Fruit fly (Drosophila melanogaster) whole organism, embryonic: ENCODE data around the gene msn.

Experiments
- Awh ChIP-seq: fragments of 200-800 bp; sonication (Bioruptor generic); IDR thresholded peaks from 2 replicates; pipeline ENCODE4, ENCODE4 v1.3.6; 2022; ENCODE audit warnings: missing biosample characterization, missing genetic modification characterization
- Blimp-1 ChIP-seq: fragments of 200-800 bp; sonication (Bioruptor generic); optimal IDR thresholded peaks from 3 replicates; lab custom pipeline; 2018; ENCODE audit warnings: missing biosample characterization, missing genetic modification characterization, mild to moderate bottlenecking, moderate library complexity, missing genetic modification reagents
- CG11398 ChIP-seq: fragments of 200-800 bp; sonication (Bioruptor generic); optimal IDR thresholded peaks from 2 replicates; lab custom pipeline; 2016; ENCODE audit warnings: missing biosample characterization, missing genetic modification characterization
- CG12744 ChIP-seq: fragments of 200-800 bp; sonication (Bioruptor generic); optimal IDR thresholded peaks from 2 replicates; lab custom pipeline; 2016; ENCODE audit warnings: missing biosample characterization, missing genetic modification characterization
- CG14965 ChIP-seq: fragments of 200-800 bp; sonication (Bioruptor generic); optimal IDR thresholded peaks from 2 replicates; lab custom pipeline; 2016; ENCODE audit warnings: missing biosample characterization, missing genetic modification characterization, borderline replicate concordance
- CG15269 ChIP-seq: fragments of 200-800 bp; sonication (Bioruptor generic); optimal IDR thresholded peaks from 2 replicates; lab custom pipeline; 2018; ENCODE audit warnings: missing biosample characterization, mild to moderate bottlenecking, missing genetic modification characterization, moderate library complexity
- CG1529 ChIP-seq: fragments of 200-800 bp; sonication (Bioruptor generic); optimal IDR thresholded peaks from 3 replicates; lab custom pipeline; 2018; ENCODE audit warnings: missing biosample characterization, missing genetic modification characterization
- CG1603 ChIP-seq: fragments of 200-800 bp; sonication (Bioruptor generic); optimal IDR thresholded peaks from 2 replicates; lab custom pipeline; 2019; ENCODE audit warnings: missing biosample characterization, mild to moderate bottlenecking, missing genetic modification characterization, moderate library complexity
- CG30431 ChIP-seq: fragments of 200-800 bp; sonication (Bioruptor generic); optimal IDR thresholded peaks from 2 replicates; lab custom pipeline; 2017; ENCODE audit warnings: missing biosample characterization, missing genetic modification characterization
- CG3407 ChIP-seq: fragments of 200-800 bp; sonication (Bioruptor generic); optimal IDR thresholded peaks from 2 replicates; lab custom pipeline; 2018; ENCODE audit warnings: missing biosample characterization, mild to moderate bottlenecking, missing genetic modification characterization
- CG3847 ChIP-seq: fragments of 200-800 bp; sonication (Bioruptor generic); IDR thresholded peaks from 2 replicates; pipeline ENCODE4 v1.3.6; 2022; ENCODE audit warnings: missing biosample characterization, missing genetic modification characterization
- CG6854 ChIP-seq: fragments of 200-800 bp; sonication (Bioruptor generic); optimal IDR thresholded peaks from 3 replicates; lab custom pipeline; 2017; ENCODE audit warnings: missing biosample characterization, mild to moderate bottlenecking, missing genetic modification characterization
- CG8359 ChIP-seq: fragments of 200-800 bp; sonication (Bioruptor generic); optimal IDR thresholded peaks from 2 replicates; lab custom pipeline; 2017; ENCODE audit warnings: missing biosample characterization, mild to moderate bottlenecking, missing genetic modification characterization, borderline replicate concordance
- CG8388 ChIP-seq: fragments of 200-800 bp; sonication (Bioruptor generic); optimal IDR thresholded peaks from 2 replicates; lab custom pipeline; 2019; ENCODE audit warnings: missing biosample characterization, mild to moderate bottlenecking, missing genetic modification characterization, moderate library complexity
- CG8765 ChIP-seq: fragments of 200-800 bp; sonication (Bioruptor generic); IDR thresholded peaks from 2 replicates; pipeline ENCODE4 v1.3.6; 2022; ENCODE audit warnings: missing biosample characterization, missing genetic modification characterization
- CoRest ChIP-seq: fragments of 200-800 bp; sonication (Bioruptor generic); optimal IDR thresholded peaks from 3 replicates; lab custom pipeline; 2018; ENCODE audit warnings: missing biosample characterization, mild to moderate bottlenecking, missing genetic modification characterization, moderate library complexity
- Dp ChIP-seq: fragments of 200-800 bp; sonication (Bioruptor generic); optimal IDR thresholded peaks from 2 replicates; lab custom pipeline; 2018; ENCODE audit warnings: missing biosample characterization, mild to moderate bottlenecking, missing genetic modification characterization, moderate library complexity
- Eip74EF ChIP-seq, 2 experiments: fragments of 200-800 bp in 1 of 2; fragments of >200 bp in 1 of 2; sonication (Bioruptor generic) in 1 of 2; optimal IDR thresholded peaks; 2 replicates each; lab custom pipeline; 2017 to 2019; ENCODE audit warnings: missing biosample characterization in 2 of 2, missing genetic modification characterization in 2 of 2, mild to moderate bottlenecking in 1 of 2, moderate library complexity in 1 of 2
- HLH3B ChIP-seq: fragments of 200-800 bp; sonication (Bioruptor generic); IDR thresholded peaks from 2 replicates; pipeline ENCODE4 v1.3.6; 2022; ENCODE audit warnings: missing biosample characterization, missing genetic modification characterization
- HLH4C ChIP-seq: fragments of 200-800 bp; sonication (Bioruptor generic); IDR thresholded peaks from 3 replicates; pipeline ENCODE4 v1.3.6; 2022; ENCODE audit warnings: missing biosample characterization, missing genetic modification characterization; ENCODE audit not compliant: partially characterized antibody
- Nf-YB ChIP-seq: fragments of 200-800 bp; sonication (Bioruptor generic); optimal IDR thresholded peaks from 3 replicates; lab custom pipeline; 2019; ENCODE audit warnings: missing biosample characterization, mild to moderate bottlenecking, missing genetic modification characterization, moderate library complexity
- PHDP ChIP-seq: fragments of 200-800 bp; sonication (Bioruptor generic); optimal IDR thresholded peaks from 3 replicates; lab custom pipeline; 2018; ENCODE audit warnings: missing biosample characterization, mild to moderate bottlenecking, missing genetic modification characterization, moderate library complexity
- Ptx1 ChIP-seq: fragments of 200-800 bp; sonication (Bioruptor generic); IDR thresholded peaks from 2 replicates; pipeline ENCODE4 v1.3.6; 2022; ENCODE audit warnings: missing biosample characterization, missing genetic modification characterization
- Scr ChIP-seq: fragments of 200-800 bp; sonication (Bioruptor generic); IDR thresholded peaks from 2 replicates; pipeline ENCODE4 v1.3.6; 2022; ENCODE audit warnings: missing biosample characterization, missing genetic modification characterization; ENCODE audit not compliant: partially characterized antibody
- Sry-δ ChIP-seq: fragments of 200-800 bp; sonication (Bioruptor generic); optimal IDR thresholded peaks from 2 replicates; lab custom pipeline; 2016; ENCODE audit warnings: missing biosample characterization, missing genetic modification characterization
- ara ChIP-seq: fragments of 200-800 bp; sonication (Bioruptor generic); IDR thresholded peaks from 2 replicates; pipeline ENCODE4 v1.3.6; 2022; ENCODE audit warnings: missing biosample characterization, missing genetic modification characterization
- br ChIP-seq: fragments of >200 bp; optimal IDR thresholded peaks from 2 replicates; lab custom pipeline; 2017
- crol ChIP-seq: fragments of 200-800 bp; sonication (Bioruptor generic); IDR thresholded peaks from 2 replicates; pipeline ENCODE4 v1.3.6; 2022; ENCODE audit warnings: missing biosample characterization, missing genetic modification characterization
- dati ChIP-seq: fragments of 200-800 bp; sonication (Bioruptor generic); IDR thresholded peaks from 2 replicates; pipeline ENCODE4 v1.3.6; 2022; ENCODE audit warnings: missing biosample characterization, missing genetic modification characterization
- dmrt99B ChIP-seq: fragments of 200-800 bp; sonication (Bioruptor generic); optimal IDR thresholded peaks from 2 replicates; lab custom pipeline; 2018; ENCODE audit warnings: missing biosample characterization, mild to moderate bottlenecking, missing genetic modification characterization, moderate library complexity
- ftz-f1 ChIP-seq: fragments of 200-800 bp; sonication (Bioruptor generic); optimal IDR thresholded peaks from 2 replicates; lab custom pipeline; 2016; ENCODE audit warnings: missing biosample characterization, missing genetic modification characterization
- gce ChIP-seq: fragments of 200-800 bp; sonication (Bioruptor generic); IDR thresholded peaks from 3 replicates; pipeline ENCODE4 v1.3.6; 2022; ENCODE audit warnings: missing biosample characterization, missing genetic modification characterization
- grn ChIP-seq: fragments of 200-800 bp; sonication (Bioruptor generic); optimal IDR thresholded peaks from 3 replicates; lab custom pipeline; 2017; ENCODE audit warnings: missing biosample characterization, missing genetic modification characterization
- hbn ChIP-seq: fragments of 200-800 bp; sonication (Bioruptor generic); IDR thresholded peaks from 2 replicates; pipeline ENCODE4 v1.3.6; 2022; ENCODE audit warnings: missing biosample characterization, missing genetic modification characterization; ENCODE audit not compliant: partially characterized antibody
- insv ChIP-seq, 2 experiments: fragments of 200-800 bp; sonication (Bioruptor generic); optimal IDR thresholded peaks; 3 replicates each; lab custom pipeline; 2016 to 2018; ENCODE audit warnings: missing biosample characterization in 2 of 2, missing genetic modification characterization in 2 of 2
- jigr1 ChIP-seq: fragments of 200-800 bp; sonication (Bioruptor generic); IDR thresholded peaks from 3 replicates; pipeline ENCODE4 v1.3.6; 2022; ENCODE audit warnings: missing biosample characterization, missing genetic modification characterization
- nom ChIP-seq: fragments of 200-800 bp; sonication (Bioruptor generic); optimal IDR thresholded peaks from 2 replicates; lab custom pipeline; 2017; ENCODE audit warnings: missing biosample characterization, missing genetic modification characterization, mild to moderate bottlenecking, moderate library complexity, missing genetic modification reagents
- pb ChIP-seq: fragments of 200-800 bp; sonication (Bioruptor generic); optimal IDR thresholded peaks from 3 replicates; lab custom pipeline; 2016; ENCODE audit warnings: missing biosample characterization, missing genetic modification characterization
- pho ChIP-seq: fragments of 200-800 bp; sonication (Bioruptor generic); optimal IDR thresholded peaks from 2 replicates; lab custom pipeline; 2016; ENCODE audit warnings: missing biosample characterization, missing genetic modification characterization
- prd ChIP-seq, 3 experiments: fragments of >200 bp in 2 of 3; fragments of 200-800 bp in 1 of 3; sonication (Bioruptor generic) in 1 of 3; optimal IDR thresholded peaks in 2 of 3; IDR thresholded peaks in 1 of 3; 2 replicates in 2 of 3; 3 replicates in 1 of 3; pipeline versions ENCODE4 v1.3.6 to Lab custom; 2017 to 2022; ENCODE audit warnings: missing biosample characterization in 1 of 3, missing genetic modification characterization in 1 of 3
- pzg ChIP-seq: fragments of 200-800 bp; sonication (Bioruptor generic); optimal IDR thresholded peaks from 3 replicates; lab custom pipeline; 2018; ENCODE audit warnings: missing biosample characterization, mild to moderate bottlenecking, missing genetic modification characterization, moderate library complexity
- ranshi ChIP-seq: fragments of 200-800 bp; sonication (Bioruptor generic); IDR thresholded peaks from 2 replicates; pipeline ENCODE4 v1.3.6; 2022; ENCODE audit warnings: missing biosample characterization, missing genetic modification characterization
- slou ChIP-seq: fragments of 200-800 bp; sonication (Bioruptor generic); optimal IDR thresholded peaks from 3 replicates; lab custom pipeline; 2016; ENCODE audit warnings: missing biosample characterization, missing genetic modification characterization
- tgo ChIP-seq: fragments of 200-800 bp; sonication (Bioruptor generic); IDR thresholded peaks from 3 replicates; pipeline ENCODE4 v1.3.6; 2022; ENCODE audit warnings: missing biosample characterization, missing genetic modification characterization
- vfl ChIP-seq: fragments of 200-800 bp; sonication (Bioruptor generic); optimal IDR thresholded peaks from 2 replicates; lab custom pipeline; 2016; ENCODE audit warnings: missing biosample characterization, missing genetic modification characterization
- wdn ChIP-seq: fragments of 200-800 bp; sonication (Bioruptor generic); IDR thresholded peaks from 2 replicates; pipeline ENCODE4 v1.3.6; 2022; ENCODE audit warnings: missing biosample characterization, missing genetic modification characterization
- zfh1 ChIP-seq: fragments of 200-800 bp; sonication (Bioruptor generic); IDR thresholded peaks from 3 replicates; pipeline ENCODE4 v1.3.6; 2022; ENCODE audit warnings: missing biosample characterization, missing genetic modification characterization
- zfh2 ChIP-seq: fragments of 200-800 bp; sonication (Bioruptor generic); optimal IDR thresholded peaks from 2 replicates; lab custom pipeline; 2016; ENCODE audit warnings: missing biosample characterization, missing genetic modification characterization

Gene msn

dm6 chr3L:2582753-2583536 is 3.4 kb downstream of the msn start (continued):
- TF ChIP-seq Ptx1 (GFP tag; lab: Robert Waterston, UW) (peak; percentile 90), dati (GFP tag; lab: Robert Waterston, UW) (peak; percentile 84), tgo (peak; percentile 87), hbn (GFP tag; lab: Robert Waterston, UW) (no peak), Scr (GFP tag; lab: Robert Waterston, UW) (no peak), PHDP (tag; lab: Kevin White, UChicago) (peak; percentile 83), CG30431 (peak; percentile 59), ara (GFP tag; lab: Robert Waterston, UW) (peak; percentile 93), gce (GFP tag; lab: Robert Waterston, UW) (peak; percentile 76), Awh (GFP tag; lab: Robert Waterston, UW) (peak; percentile 92), CG8765 (GFP tag; lab: Robert Waterston, UW) (no peak), slou (no peak), CG6854 (GFP tag; lab: Kevin White, UChicago) (no peak), wdn (GFP tag; lab: Robert Waterston, UW) (no peak), insv (GFP tag; optimal IDR thresholded peaks at IDR 0.05; lab: Kevin White, UChicago) (no peak), CG3847 (GFP tag; lab: Robert Waterston, UW) (no peak), CG1529 (GFP tag; lab: Kevin White, UChicago) (peak; percentile 84), pzg (no peak), nom (GFP tag; lab: Kevin White, UChicago) (no peak), CG15269 (tag; lab: Kevin White, UChicago) (peak; percentile 80), zfh2 (GFP tag; lab: Kevin White, UChicago) (no peak), ftz-f1 (GFP tag; lab: Kevin White, UChicago) (no peak), Dp (GFP tag; lab: Kevin White, UChicago) (no peak), crol (peak; percentile 19; the same call in 1 of the 2 replicates), jigr1 (GFP tag; lab: Robert Waterston, UW) (peak; percentile 59; the same call in 2 of the 3 replicates), CoRest (tag; lab: Kevin White, UChicago) (peak; percentile 75), CG12744 (GFP tag; lab: Kevin White, UChicago) (peak; percentile 62), grn (GFP tag; lab: Kevin White, UChicago) (peak; percentile 12), CG8359 (GFP tag; lab: Kevin White, UChicago) (no peak), Eip74EF (GFP tag; optimal IDR thresholded peaks at IDR 0.05; lab: Kevin White, UChicago) (peak in 1 of 2 experiments; percentile 84), vfl (GFP tag; lab: Kevin White, UChicago) (no peak), HLH4C (0 out of 3 replicates have a peak, but pooled peaks have one; percentile 10), CG1603 (tag; lab: Kevin White, UChicago) (peak; percentile 84), br (no peak), CG8388 (peak; percentile 83), HLH3B (GFP tag; lab: Robert Waterston, UW) (peak; percentile 86), pb (GFP tag; lab: Kevin White, UChicago) (peak; percentile 64), pho (GFP tag; lab: Kevin White, UChicago) (no peak), ranshi (peak; percentile 81), CG11398 (GFP tag; lab: Kevin White, UChicago) (peak; percentile 66), zfh1 (peak; percentile 93), Sry-δ (GFP tag; lab: Kevin White, UChicago) (peak; percentile 49), Nf-YB (GFP tag; lab: Kevin White, UChicago) (peak; percentile 37), dmrt99B (peak; percentile 93), CG14965 (GFP tag; lab: Kevin White, UChicago) (no peak), Blimp-1 (GFP tag; lab: Kevin White, UChicago) (peak; percentile 91), CG3407 (GFP tag; lab: Kevin White, UChicago) (peak; percentile 74), prd (optimal IDR thresholded peaks at IDR 0.05; lab: Kevin White, UChicago) (no peak), prd (GFP tag; IDR thresholded peaks at IDR 0.05; lab: Robert Waterston, UW) (peak; percentile 88)
